Fruit fly (Drosophila melanogaster) whole organism, prepupa: ENCODE data around the gene glec.

ENCODE experiments used
- Blimp-1 ChIP-seq: fragments of 200-800 bp; sonication (Bioruptor generic); optimal IDR thresholded peaks from 3 replicates; lab custom pipeline; 2017; ENCODE audit warnings: missing biosample characterization, missing genetic modification characterization, mild to moderate bottlenecking, moderate library complexity, missing genetic modification reagents
- CG10631 ChIP-seq: fragments of 200-800 bp; sonication (Bioruptor generic); optimal IDR thresholded peaks from 2 replicates; lab custom pipeline; 2016; ENCODE audit warnings: missing biosample characterization, missing genetic modification characterization
- CG10669 ChIP-seq: fragments of 200-800 bp; sonication (Bioruptor generic); optimal IDR thresholded peaks from 3 replicates; lab custom pipeline; 2018; ENCODE audit warnings: missing biosample characterization, mild to moderate bottlenecking, missing genetic modification characterization, moderate library complexity
- CG11294 ChIP-seq: fragments of 200-800 bp; sonication (Bioruptor generic); IDR thresholded peaks from 2 replicates; pipeline ENCODE4 v1.3.6; 2022; ENCODE audit warnings: missing biosample characterization, missing genetic modification characterization
- CG11762 ChIP-seq: fragments of 200-800 bp; sonication (Bioruptor generic); optimal IDR thresholded peaks from 3 replicates; lab custom pipeline; 2016; ENCODE audit warnings: missing biosample characterization, missing genetic modification characterization; ENCODE audit not compliant: insufficient read depth
- CG15336 ChIP-seq: fragments of 200-800 bp; sonication (Bioruptor generic); IDR thresholded peaks from 2 replicates; pipeline ENCODE4 v1.3.6; 2022; ENCODE audit warnings: missing biosample characterization, missing genetic modification characterization
- CG1621 ChIP-seq: fragments of 200-800 bp; sonication (Bioruptor generic); optimal IDR thresholded peaks from 3 replicates; lab custom pipeline; 2018; ENCODE audit warnings: missing biosample characterization, mild to moderate bottlenecking, missing genetic modification characterization
- CG16779 ChIP-seq: fragments of 200-800 bp; sonication (Bioruptor generic); optimal IDR thresholded peaks from 3 replicates; lab custom pipeline; 2017; ENCODE audit warnings: missing biosample characterization, mild to moderate bottlenecking, missing genetic modification characterization
- CG32006 ChIP-seq: fragments of 200-800 bp; sonication (Bioruptor generic); optimal IDR thresholded peaks from 3 replicates; lab custom pipeline; 2017; ENCODE audit warnings: missing biosample characterization, mild to moderate bottlenecking, missing genetic modification characterization
- CG34406 ChIP-seq: fragments of 200-800 bp; sonication (Bioruptor generic); optimal IDR thresholded peaks from 3 replicates; lab custom pipeline; 2016; ENCODE audit warnings: missing biosample characterization, missing genetic modification characterization
- CG3919 ChIP-seq: fragments of 200-800 bp; sonication (Bioruptor generic); optimal IDR thresholded peaks from 3 replicates; lab custom pipeline; 2016; ENCODE audit warnings: missing biosample characterization, missing genetic modification characterization
- CG4318 ChIP-seq: fragments of 200-800 bp; sonication (Bioruptor generic); optimal IDR thresholded peaks from 3 replicates; lab custom pipeline; 2017; ENCODE audit warnings: missing biosample characterization, mild to moderate bottlenecking, missing genetic modification characterization
- CG6276 ChIP-seq: fragments of 200-800 bp; sonication (Bioruptor generic); optimal IDR thresholded peaks from 2 replicates; lab custom pipeline; 2017; ENCODE audit warnings: missing biosample characterization, mild to moderate bottlenecking, missing genetic modification characterization
- CG6792 ChIP-seq: fragments of 200-800 bp; sonication (Bioruptor generic); optimal IDR thresholded peaks from 3 replicates; lab custom pipeline; 2016; ENCODE audit warnings: missing biosample characterization, missing genetic modification characterization
- CG6808 ChIP-seq: fragments of 200-800 bp; sonication (Bioruptor generic); optimal IDR thresholded peaks from 3 replicates; lab custom pipeline; 2017; ENCODE audit warnings: missing biosample characterization, missing genetic modification characterization, mild to moderate bottlenecking, moderate library complexity, missing genetic modification reagents
- CG7368 ChIP-seq: fragments of 200-800 bp; sonication (Bioruptor generic); optimal IDR thresholded peaks from 3 replicates; lab custom pipeline; 2016; ENCODE audit warnings: missing biosample characterization, missing genetic modification characterization
- CG8632 ChIP-seq: fragments of 200-800 bp; sonication (Bioruptor generic); optimal IDR thresholded peaks from 3 replicates; lab custom pipeline; 2016; ENCODE audit warnings: missing biosample characterization, missing genetic modification characterization
- Eip75B ChIP-seq: fragments of 200-800 bp; sonication (Bioruptor generic); optimal IDR thresholded peaks from 3 replicates; lab custom pipeline; 2016; ENCODE audit warnings: missing biosample characterization, missing genetic modification characterization
- Eip78C ChIP-seq: fragments of 200-800 bp; sonication (Bioruptor generic); peaks from one replicate; lab custom pipeline; 2016; ENCODE audit warnings: missing biosample characterization, missing genetic modification characterization
- Eip93F ChIP-seq: fragments of 200-800 bp; sonication (Bioruptor generic); optimal IDR thresholded peaks from 2 replicates; lab custom pipeline; 2016; ENCODE audit warnings: missing biosample characterization, mild to moderate bottlenecking, missing genetic modification characterization
- Ets21C ChIP-seq: fragments of 200-800 bp; sonication (Bioruptor generic); optimal IDR thresholded peaks from 3 replicates; lab custom pipeline; 2016; ENCODE audit warnings: missing biosample characterization, missing genetic modification characterization
- Ets96B ChIP-seq: fragments of 200-800 bp; optimal IDR thresholded peaks from 2 replicates; lab custom pipeline; 2019; ENCODE audit warnings: missing biosample characterization, mild to moderate bottlenecking, missing genetic modification characterization, moderate library complexity
- Gug ChIP-seq: fragments of 200-800 bp; sonication (Bioruptor generic); IDR thresholded peaks from 2 replicates; pipeline ENCODE4 v1.3.6; 2022; ENCODE audit warnings: missing biosample characterization, missing genetic modification characterization
- Hr38 ChIP-seq: sonication (Bioruptor generic); optimal IDR thresholded peaks from 2 replicates; lab custom pipeline; 2016; ENCODE audit warnings: missing biosample characterization, missing genetic modification characterization
- Hr39 ChIP-seq: fragments of 200-800 bp; sonication (Bioruptor generic); optimal IDR thresholded peaks from 2 replicates; lab custom pipeline; 2016; ENCODE audit warnings: missing biosample characterization, missing genetic modification characterization
- Hr4 ChIP-seq: fragments of 200-800 bp; sonication (Bioruptor generic); optimal IDR thresholded peaks from 3 replicates; lab custom pipeline; 2016; ENCODE audit warnings: missing biosample characterization, missing genetic modification characterization
- Met ChIP-seq: fragments of 200-800 bp; sonication (Bioruptor generic); optimal IDR thresholded peaks from 3 replicates; lab custom pipeline; 2016; ENCODE audit warnings: missing biosample characterization, missing genetic modification characterization
- OdsH ChIP-seq: fragments of 200-800 bp; sonication (Bioruptor generic); optimal IDR thresholded peaks from 3 replicates; lab custom pipeline; 2016; ENCODE audit warnings: missing biosample characterization, missing genetic modification characterization
- Smox ChIP-seq: fragments of 200-800 bp; sonication (Bioruptor generic); optimal IDR thresholded peaks from 3 replicates; lab custom pipeline; 2016; ENCODE audit warnings: missing biosample characterization, missing genetic modification characterization
- Sox15 ChIP-seq: fragments of 200-800 bp; sonication (Bioruptor generic); optimal IDR thresholded peaks from 3 replicates; lab custom pipeline; 2016; ENCODE audit warnings: missing biosample characterization, missing genetic modification characterization
- achi ChIP-seq: fragments of 200-800 bp; sonication (Bioruptor generic); optimal IDR thresholded peaks from 3 replicates; lab custom pipeline; 2016; ENCODE audit warnings: missing biosample characterization, missing genetic modification characterization
- acj6 ChIP-seq: fragments of 200-800 bp; sonication (Bioruptor generic); optimal IDR thresholded peaks from 3 replicates; lab custom pipeline; 2016; ENCODE audit warnings: missing biosample characterization, missing genetic modification characterization
- dac ChIP-seq: fragments of 200-800 bp; sonication (Bioruptor generic); optimal IDR thresholded peaks from 2 replicates; lab custom pipeline; 2017; ENCODE audit warnings: missing biosample characterization, mild to moderate bottlenecking, missing genetic modification characterization
- dsx ChIP-seq: fragments of 200-800 bp; optimal IDR thresholded peaks from 3 replicates; lab custom pipeline; 2019; ENCODE audit warnings: missing biosample characterization, mild to moderate bottlenecking, missing genetic modification characterization, moderate library complexity; ENCODE audit not compliant: poor library complexity, severe bottlenecking
- eg ChIP-seq: fragments of 200-800 bp; sonication (Bioruptor generic); IDR thresholded peaks from 3 replicates; pipeline ENCODE4 v1.3.6; 2022; ENCODE audit warnings: missing biosample characterization, missing genetic modification characterization
- esn ChIP-seq: fragments of 200-800 bp; sonication (Bioruptor generic); optimal IDR thresholded peaks from 2 replicates; lab custom pipeline; 2016; ENCODE audit warnings: missing biosample characterization, mild to moderate bottlenecking, missing genetic modification characterization, moderate library complexity
- fd59A ChIP-seq: fragments of 200-800 bp; sonication (Bioruptor generic); optimal IDR thresholded peaks from 2 replicates; lab custom pipeline; 2017; ENCODE audit warnings: missing biosample characterization, mild to moderate bottlenecking, missing genetic modification characterization, missing genetic modification reagents
- fkh ChIP-seq: fragments of 200-800 bp; sonication (Bioruptor generic); optimal IDR thresholded peaks from 3 replicates; lab custom pipeline; 2017; ENCODE audit warnings: missing biosample characterization, mild to moderate bottlenecking, missing genetic modification characterization, moderate library complexity
- net ChIP-seq: fragments of 200-800 bp; sonication (Bioruptor generic); optimal IDR thresholded peaks from 3 replicates; lab custom pipeline; 2016; ENCODE audit warnings: missing biosample characterization, missing genetic modification characterization
- pdm3 ChIP-seq: fragments of 200-800 bp; sonication (Bioruptor generic); optimal IDR thresholded peaks from 3 replicates; lab custom pipeline; 2016; ENCODE audit warnings: missing biosample characterization, missing genetic modification characterization
- salr ChIP-seq, 2 experiments: fragments of 200-800 bp; sonication (Bioruptor generic); optimal IDR thresholded peaks; 3 replicates each; lab custom pipeline; 2016 to 2018; ENCODE audit warnings: missing biosample characterization in 2 of 2, missing genetic modification characterization in 2 of 2, mild to moderate bottlenecking in 1 of 2
- spab ChIP-seq: fragments of 200-800 bp; sonication (Bioruptor generic); optimal IDR thresholded peaks from 2 replicates; lab custom pipeline; 2017; ENCODE audit warnings: missing biosample characterization, mild to moderate bottlenecking, missing genetic modification characterization, missing genetic modification reagents
- svp ChIP-seq: fragments of 200-800 bp; sonication (Bioruptor generic); peaks from one replicate; lab custom pipeline; 2016; ENCODE audit warnings: missing biosample characterization, missing genetic modification characterization
- topi ChIP-seq: fragments of 200-800 bp; sonication (Bioruptor generic); optimal IDR thresholded peaks from 3 replicates; lab custom pipeline; 2016; ENCODE audit warnings: missing biosample characterization, missing genetic modification characterization
- vri ChIP-seq: fragments of 200-800 bp; sonication (Bioruptor generic); optimal IDR thresholded peaks from 3 replicates; lab custom pipeline; 2016; ENCODE audit warnings: missing biosample characterization, mild to moderate bottlenecking, missing genetic modification characterization

The glec gene

DNA sequence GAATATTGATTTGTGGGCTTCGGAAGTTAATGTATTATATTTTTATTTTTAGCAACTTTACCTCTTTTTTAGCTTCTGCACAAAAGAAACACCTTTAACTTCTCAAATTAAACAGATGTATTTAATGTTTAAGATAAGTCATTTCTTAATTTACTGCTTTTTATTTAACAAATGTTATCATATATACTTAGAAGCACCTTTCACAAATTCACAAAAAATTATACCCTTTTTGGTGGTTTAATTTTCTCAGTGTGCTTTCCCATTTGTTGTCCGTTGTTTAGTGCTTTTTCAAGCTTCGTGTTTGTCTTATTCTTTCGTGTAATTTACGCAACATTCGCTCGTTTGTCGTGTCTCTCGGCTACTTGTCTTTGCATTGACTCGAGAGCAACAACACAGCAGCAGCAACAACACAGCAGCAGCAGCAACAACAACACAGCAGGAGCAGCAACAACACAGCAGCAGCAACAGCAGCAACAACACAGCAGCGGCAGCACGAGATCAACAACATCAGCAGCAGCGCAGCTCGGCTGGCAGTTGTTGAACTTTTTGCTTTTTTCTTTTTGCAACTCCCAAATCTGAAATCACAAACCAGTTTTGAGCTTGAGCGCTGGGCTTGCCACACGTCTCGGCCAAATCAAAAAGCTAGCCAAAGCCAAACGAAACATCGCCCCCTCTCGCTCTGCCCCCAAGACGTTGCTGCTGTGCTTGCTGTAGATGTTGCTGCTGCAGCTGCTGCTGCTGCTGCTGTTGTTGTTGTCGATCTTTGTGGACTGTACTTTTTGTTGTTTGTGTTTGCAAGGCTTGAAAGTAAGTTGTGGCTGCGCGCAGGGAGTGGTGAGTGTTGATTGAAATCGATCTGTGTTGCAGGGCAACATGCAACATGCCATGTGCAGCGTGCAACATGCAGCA is 18.7 kb downstream of the glec start (continued):
- peak; percentile 63 for TF ChIP-seq CG11762
- peak; percentile 82 for TF ChIP-seq CG3919 (GFP tag; lab: Kevin White, UChicago)
- TF ChIP-seq salr (GFP tag; optimal IDR thresholded peaks at IDR 0.05; lab: Kevin White, UChicago), result no peak
- TF ChIP-seq eg (GFP tag; lab: Robert Waterston, UW), result peak; percentile 84
- TF ChIP-seq pdm3 (GFP tag; lab: Kevin White, UChicago), result no peak
- no peak for TF ChIP-seq OdsH (GFP tag; lab: Kevin White, UChicago)
- no peak for TF ChIP-seq CG6792 (GFP tag; lab: Kevin White, UChicago)
- TF ChIP-seq CG4318 (GFP tag; lab: Kevin White, UChicago), result no peak
- peak; percentile 4 for TF ChIP-seq Ets96B (tag; lab: Kevin White, UChicago)
- TF ChIP-seq Gug (GFP tag; lab: Robert Waterston, UW), result peak; percentile 67
- TF ChIP-seq CG7368 (GFP tag; lab: Kevin White, UChicago), result peak; percentile 75
- TF ChIP-seq CG1621 (tag; lab: Kevin White, UChicago), result no peak
- TF ChIP-seq dsx (GFP tag; lab: Kevin White, UChicago), result peak; percentile 40
- no peak for TF ChIP-seq fd59A (GFP tag; lab: Kevin White, UChicago)
- TF ChIP-seq fkh (GFP tag; lab: Kevin White, UChicago), result no peak
- no peak for TF ChIP-seq Sox15
- peak; percentile 5 for TF ChIP-seq Blimp-1
- peak; percentile 8; the same call in 1 of the 2 replicates for TF ChIP-seq CG11294 (GFP tag; lab: Robert Waterston, UW)
- no peak for TF ChIP-seq Eip93F (GFP tag; lab: Kevin White, UChicago)
- no peak for TF ChIP-seq Smox
- TF ChIP-seq dac (GFP tag; lab: Kevin White, UChicago), result no peak

DNA sequence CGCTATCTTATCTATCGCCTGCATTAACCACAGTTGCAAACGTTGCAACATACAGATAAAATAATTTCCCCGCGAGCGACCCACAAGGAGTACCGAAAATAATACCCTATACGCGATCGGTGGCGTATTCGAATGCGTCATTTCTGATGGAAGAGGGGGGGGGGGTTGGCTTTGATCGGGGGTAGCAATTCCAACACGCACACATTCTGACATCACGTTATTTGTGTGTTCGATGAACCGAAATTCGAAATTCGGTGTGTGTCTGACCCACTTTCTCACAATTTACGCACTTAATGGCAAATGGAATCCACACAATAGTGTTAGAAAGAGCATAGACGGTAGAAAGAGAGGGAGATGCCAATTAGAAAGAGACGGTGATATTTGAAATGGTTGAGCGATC is 19.5 kb downstream of the glec start:
- no peak for TF ChIP-seq Eip75B
- peak; percentile 19 for TF ChIP-seq vri (GFP tag; lab: Kevin White, UChicago)

DNA sequence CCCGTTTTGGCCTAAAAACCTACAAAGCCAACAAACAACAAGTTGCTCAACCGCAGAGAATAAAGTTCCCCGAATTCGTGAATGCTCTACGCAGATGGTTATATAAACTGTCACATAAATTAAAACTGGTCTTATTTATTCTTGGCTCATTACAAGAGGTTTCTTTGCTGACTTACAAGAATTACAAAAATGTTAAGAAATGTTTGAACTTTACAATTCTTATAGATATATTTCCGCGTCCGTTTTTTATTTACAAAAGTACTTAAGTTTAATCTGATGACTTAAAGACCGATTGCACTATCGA is 19.9 kb downstream of the glec start:
- TF ChIP-seq Ets21C (GFP tag; lab: Kevin White, UChicago) (no peak), dsx (GFP tag; lab: Kevin White, UChicago) (no peak), Blimp-1 (no peak), Eip75B (peak; percentile 2), CG15336 (GFP tag; lab: Robert Waterston, UW) (0 out of 2 replicates have a peak, but pooled peaks have one; percentile 8), pdm3 (GFP tag; lab: Kevin White, UChicago) (no peak), Hr4 (GFP tag; lab: Kevin White, UChicago) (peak; percentile 35), Eip78C (GFP tag; lab: Kevin White, UChicago) (peak; percentile 64), CG6808 (GFP tag; lab: Kevin White, UChicago) (no peak), eg (GFP tag; lab: Robert Waterston, UW) (peak; percentile 64; the same call in 1 of the 3 replicates), Met (GFP tag; lab: Kevin White, UChicago) (peak; percentile 23), Gug (GFP tag; lab: Robert Waterston, UW) (no peak), CG10631 (no peak), CG34406 (no peak), topi (GFP tag; lab: Kevin White, UChicago) (no peak), Hr38 (GFP tag; lab: Kevin White, UChicago) (no peak), Smox (no peak), net (peak; percentile 15), CG10669 (no peak), CG32006 (GFP tag; lab: Kevin White, UChicago) (peak; percentile 38), vri (GFP tag; lab: Kevin White, UChicago) (no peak), CG6276 (peak; percentile 6), acj6 (GFP tag; lab: Kevin White, UChicago) (no peak), svp (GFP tag; lab: Kevin White, UChicago) (no peak), CG8632 (GFP tag; lab: Kevin White, UChicago) (no peak), CG16779 (tag; lab: Kevin White, UChicago) (no peak), spab (GFP tag; lab: Kevin White, UChicago) (no peak), Hr39 (GFP tag; lab: Kevin White, UChicago) (no peak), esn (GFP tag; lab: Kevin White, UChicago) (peak; percentile 19), achi (GFP tag; lab: Kevin White, UChicago) (no peak)
